Worm (Caenorhabditis elegans): ENCODE data around the gene srbc-77.

Gene srbc-77

ce11 chrV:15911848-15912247 lies 18.1 kb upstream of the srbc-77 start, which contains the start of gene F35E8.6:
Gene F35E8.6, plus strand, starts transcription at chrV:15912148.
- TF ChIP-seq sea-2 (GFP tag; IDR thresholded peaks at IDR 0.05) (no peak), C06A6.2 (GFP tag; conservative IDR thresholded peaks at IDR 0.05) (no peak), ztf-28 (GFP tag; IDR thresholded peaks at IDR 0.05) (no peak), ceh-79 (tag; optimal IDR thresholded peaks at IDR 0.05) (no peak), F57C9.4 (tag; optimal IDR thresholded peaks at IDR 0.05) (no peak), hmg-20 (GFP tag; IDR thresholded peaks at IDR 0.05) (no peak), ceh-91 (GFP tag; IDR thresholded peaks at IDR 0.05) (no peak), hrde-1 (tag; optimal IDR thresholded peaks at IDR 0.05; ENCODE audit: borderline replicate concordance) (no peak), bed-2 (GFP tag; IDR thresholded peaks at IDR 0.05) (no peak), B0336.3 (GFP tag; IDR thresholded peaks at IDR 0.05) (no peak), F23B12.7 (tag; optimal IDR thresholded peaks at IDR 0.05; ENCODE audit: insufficient read depth) (no peak)

- TF ChIP-seq ztf-6 (GFP tag; IDR thresholded peaks at IDR 0.05): no peak
- TF ChIP-seq cebp-2 (GFP tag; IDR thresholded peaks at IDR 0.05): no peak
- no peak for TF ChIP-seq dpl-1 (GFP tag; optimal IDR thresholded peaks at IDR 0.05)
- TF ChIP-seq zfh-2 (GFP tag; conservative IDR thresholded peaks at IDR 0.05): peak; percentile 73
- TF ChIP-seq attf-3 (GFP tag; conservative IDR thresholded peaks at IDR 0.05): no peak
- TF ChIP-seq him-1 (tag; optimal IDR thresholded peaks at IDR 0.05): no peak
- no peak for TF ChIP-seq tlf-1 (GFP tag; optimal IDR thresholded peaks at IDR 0.05)
- peak; percentile 17 for TF ChIP-seq F52B5.7 (tag; optimal IDR thresholded peaks at IDR 0.05)
- no peak for TF ChIP-seq nfya-2 (GFP tag; IDR thresholded peaks at IDR 0.05)
Measured at ce11 chrV:15912677-15913076, 17.3 kb upstream of the srbc-77 start.

ce11 chrV:15913714-15914113 lies 16.3 kb upstream of the srbc-77 start, which contains the start of gene F35E8.7:
Gene F35E8.7, plus strand, starts transcription at chrV:15914014.
- TF ChIP-seq dpff-1 (tag; optimal IDR thresholded peaks at IDR 0.05): no peak

- no peak for TF ChIP-seq ztf-25 (GFP tag; IDR thresholded peaks at IDR 0.05)
- TF ChIP-seq let-526 (GFP tag; IDR thresholded peaks at IDR 0.05): no peak
- no peak for TF ChIP-seq D2030.7 (GFP tag; IDR thresholded peaks at IDR 0.05)
- TF ChIP-seq nhr-120 (GFP tag; IDR thresholded peaks at IDR 0.05): no peak
- TF ChIP-seq ztf-6 (GFP tag; IDR thresholded peaks at IDR 0.05): no peak
- no peak for TF ChIP-seq mxl-1 (tag; optimal IDR thresholded peaks at IDR 0.05)
- TF ChIP-seq mcd-1 (GFP tag; IDR thresholded peaks at IDR 0.05): no peak
- no peak for TF ChIP-seq attf-6 (GFP tag; IDR thresholded peaks at IDR 0.05)
- TF ChIP-seq madf-6 (GFP tag; IDR thresholded peaks at IDR 0.05): no peak
- peak; percentile 59 for TF ChIP-seq zfh-2 (GFP tag; conservative IDR thresholded peaks at IDR 0.05)
- TF ChIP-seq cebp-2 (GFP tag; IDR thresholded peaks at IDR 0.05): 0 out of 2 replicates have a peak, but pooled peaks have one; percentile 67
Measured at ce11 chrV:15914774-15915173, 15.2 kb upstream of the srbc-77 start.

ce11 chrV:15915307-15915706 lies 14.7 kb upstream of the srbc-77 start:
- TF ChIP-seq nhr-80 (tag; optimal IDR thresholded peaks at IDR 0.05) (no peak), sptf-2 (GFP tag; optimal IDR thresholded peaks at IDR 0.05) (no peak), Y67H2A.10 (GFP tag; conservative IDR thresholded peaks at IDR 0.05) (no peak), F49E8.2 (tag; optimal IDR thresholded peaks at IDR 0.05; ENCODE audit: insufficient read depth) (no peak)
